Worm (Caenorhabditis elegans): ENCODE data around the gene C16C10.2.

DNA sequence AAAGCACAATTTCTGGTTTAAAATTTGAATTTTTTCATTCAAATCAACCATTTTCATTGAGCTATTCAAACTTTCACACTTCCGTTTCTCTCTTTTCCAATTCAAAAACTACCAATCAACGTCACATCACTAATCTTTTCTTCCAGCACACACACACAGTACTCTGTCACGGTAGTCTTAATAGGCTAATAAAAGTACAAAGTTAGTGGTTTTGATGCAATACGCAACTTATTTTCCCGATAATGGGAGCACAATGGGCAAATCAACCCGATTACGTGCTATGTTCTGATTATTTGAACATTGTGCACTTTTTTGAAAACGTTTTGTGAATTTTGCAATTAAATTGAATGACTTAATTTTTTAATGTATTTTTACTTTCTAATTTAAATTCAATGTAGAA is 48.9 kb upstream of the C16C10.2 start:
- TF ChIP-seq ztf-29 (GFP tag; IDR thresholded peaks at IDR 0.05), result no peak
- no peak for TF ChIP-seq ztf-23 (GFP tag; IDR thresholded peaks at IDR 0.05)

Measured in whole organism, midembryonic.